Fruit fly (Drosophila melanogaster): ENCODE data around the gene CG7519.

Gene CG7519

dm6 chr3L:21462860-21463259, 30.0 kb upstream of the CG7519 start:
- TF ChIP-seq Sox15 (GFP tag; optimal IDR thresholded peaks at IDR 0.05) (no peak), CG11294 (GFP tag; IDR thresholded peaks at IDR 0.05) (no peak), Eip78C (GFP tag) (peak; percentile 0), CG32006 (GFP tag; optimal IDR thresholded peaks at IDR 0.05) (peak; percentile 4), fd59A (GFP tag; optimal IDR thresholded peaks at IDR 0.05) (no peak)

dm6 chr3L:21464240-21464639, 28.6 kb upstream of the CG7519 start:
- no peak for TF ChIP-seq CG3032 (tag; optimal IDR thresholded peaks at IDR 0.05)
- no peak for TF ChIP-seq Eip75B (GFP tag; optimal IDR thresholded peaks at IDR 0.05)
- TF ChIP-seq CG9139 (GFP tag; optimal IDR thresholded peaks at IDR 0.05) = no peak
- TF ChIP-seq CG10669 (GFP tag; optimal IDR thresholded peaks at IDR 0.05) = peak; percentile 0
- TF ChIP-seq vri (GFP tag; optimal IDR thresholded peaks at IDR 0.05) = no peak
- no peak for TF ChIP-seq CG32006 (GFP tag; optimal IDR thresholded peaks at IDR 0.05)
- TF ChIP-seq fkh (GFP tag; optimal IDR thresholded peaks at IDR 0.05) = peak; percentile 71
- no peak for TF ChIP-seq CG4318 (GFP tag; optimal IDR thresholded peaks at IDR 0.05)
- TF ChIP-seq CG11902 (GFP tag; optimal IDR thresholded peaks at IDR 0.05) = no peak
- no peak for TF ChIP-seq CG8319 (GFP tag; optimal IDR thresholded peaks at IDR 0.05)
- no peak for TF ChIP-seq acj6 (GFP tag; optimal IDR thresholded peaks at IDR 0.05)
- no peak for TF ChIP-seq net (GFP tag; optimal IDR thresholded peaks at IDR 0.05)
- TF ChIP-seq CG7368 (GFP tag; optimal IDR thresholded peaks at IDR 0.05) = no peak
- no peak for TF ChIP-seq esn (GFP tag; optimal IDR thresholded peaks at IDR 0.05)
- no peak for TF ChIP-seq CG1621 (tag; optimal IDR thresholded peaks at IDR 0.05)
- TF ChIP-seq ss (GFP tag; optimal IDR thresholded peaks at IDR 0.05) = no peak
- no peak for TF ChIP-seq CG16779 (tag; optimal IDR thresholded peaks at IDR 0.05)
- no peak for TF ChIP-seq Lpt (GFP tag; optimal IDR thresholded peaks at IDR 0.05)
- no peak for TF ChIP-seq cyc (GFP tag; optimal IDR thresholded peaks at IDR 0.05)
- no peak for TF ChIP-seq dac (GFP tag; optimal IDR thresholded peaks at IDR 0.05)
- TF ChIP-seq fd59A (GFP tag; optimal IDR thresholded peaks at IDR 0.05) = no peak
- TF ChIP-seq lz (GFP tag; optimal IDR thresholded peaks at IDR 0.05) = no peak
- no peak for TF ChIP-seq CG6276 (GFP tag; optimal IDR thresholded peaks at IDR 0.05)
- TF ChIP-seq dsx (GFP tag; optimal IDR thresholded peaks at IDR 0.05; ENCODE audit: poor library complexity, severe bottlenecking) = no peak
- TF ChIP-seq fd85E (GFP tag; optimal IDR thresholded peaks at IDR 0.05) = no peak
- TF ChIP-seq Hr39 (GFP tag; optimal IDR thresholded peaks at IDR 0.05) = no peak
- peak; percentile 50 for TF ChIP-seq CG3919 (GFP tag; optimal IDR thresholded peaks at IDR 0.05)
- TF ChIP-seq Met (GFP tag; optimal IDR thresholded peaks at IDR 0.05) = peak; percentile 29
- peak; percentile 20 for TF ChIP-seq CG8632 (GFP tag; optimal IDR thresholded peaks at IDR 0.05)
- no peak for TF ChIP-seq CG11294 (GFP tag; IDR thresholded peaks at IDR 0.05)
- no peak for TF ChIP-seq Sox15 (GFP tag; optimal IDR thresholded peaks at IDR 0.05)
- no peak for TF ChIP-seq CG6792 (GFP tag; optimal IDR thresholded peaks at IDR 0.05)
- no peak for TF ChIP-seq achi (GFP tag; optimal IDR thresholded peaks at IDR 0.05)
- peak; percentile 58 for TF ChIP-seq svp (GFP tag)
- TF ChIP-seq Sox102F (GFP tag; optimal IDR thresholded peaks at IDR 0.05) = no peak
- no peak for TF ChIP-seq pdm3 (GFP tag; optimal IDR thresholded peaks at IDR 0.05)
- no peak for TF ChIP-seq CG8119 (GFP tag; IDR thresholded peaks at IDR 0.05)
- no peak for TF ChIP-seq CG31627 (GFP tag; optimal IDR thresholded peaks at IDR 0.05)
- TF ChIP-seq topi (GFP tag; optimal IDR thresholded peaks at IDR 0.05) = peak; percentile 25
- TF ChIP-seq Hr4 (GFP tag; optimal IDR thresholded peaks at IDR 0.05) = no peak
- no peak for TF ChIP-seq Smox (GFP tag; optimal IDR thresholded peaks at IDR 0.05)
- TF ChIP-seq OdsH (GFP tag; optimal IDR thresholded peaks at IDR 0.05) = no peak
- no peak for TF ChIP-seq eg (GFP tag; IDR thresholded peaks at IDR 0.05)
- no peak for TF ChIP-seq salr (GFP tag; optimal IDR thresholded peaks at IDR 0.05)
- TF ChIP-seq Ets21C (GFP tag; optimal IDR thresholded peaks at IDR 0.05) = no peak
- TF ChIP-seq Ets96B (tag; optimal IDR thresholded peaks at IDR 0.05) = no peak
- TF ChIP-seq Hr38 (GFP tag; optimal IDR thresholded peaks at IDR 0.05) = no peak
- TF ChIP-seq Gug (GFP tag; IDR thresholded peaks at IDR 0.05) = no peak
- no peak for TF ChIP-seq Sox14 (GFP tag; optimal IDR thresholded peaks at IDR 0.05)
- no peak for TF ChIP-seq Eip93F (GFP tag; optimal IDR thresholded peaks at IDR 0.05)

All from whole organism, prepupa.